Worm (Caenorhabditis elegans) whole organism, L3 larva: Measurements from ENCODE around the gene ZC317.6.

Experiments used
- nhr-28 ChIP-seq: fragments of 150-350 bp; optimal IDR thresholded peaks from 2 replicates; lab custom pipeline; 2014; ENCODE audit warnings: missing biosample characterization, missing genetic modification characterization
- nhr-76 ChIP-seq: fragments of 150-350 bp; sonication (generic microtip); optimal IDR thresholded peaks from 5 replicates; lab custom pipeline; 2014; ENCODE audit warnings: missing biosample characterization, missing genetic modification characterization

DNA sequence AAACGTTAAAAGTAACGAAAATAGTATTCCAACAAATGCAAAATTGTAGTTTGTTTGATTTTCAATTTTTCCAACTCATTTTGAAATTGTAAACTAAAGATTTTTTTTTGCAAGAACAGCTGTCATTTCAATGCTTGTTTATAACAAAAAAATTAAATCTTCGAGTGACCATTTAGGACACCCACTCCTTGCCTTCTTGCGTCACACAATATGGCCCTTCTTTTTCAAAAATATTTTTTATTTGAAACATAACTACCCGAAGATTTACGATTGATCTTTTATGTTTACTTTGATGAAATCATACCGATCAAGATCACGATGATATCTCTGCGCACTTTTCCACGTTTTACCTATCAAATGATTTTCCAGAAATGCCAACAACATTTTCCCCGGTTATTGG lies 8.6 kb downstream of the ZC317.6 start, which contains the start of gene ZC317.2:
- TF ChIP-seq nhr-28 (tag; lab: Kevin White, UChicago) (no peak), nhr-76 (no peak)
